Worm (Caenorhabditis elegans): ENCODE results near the gene srd-12.

ce11 chrIV:5662886-5663285, 32.8 kb upstream of the srd-12 start:
- TF ChIP-seq W03F9.2 (tag; optimal IDR thresholded peaks at IDR 0.05) (no peak), him-1 (tag; optimal IDR thresholded peaks at IDR 0.05) (no peak)

All from whole organism, L4/young adult.